Fruit fly (Drosophila melanogaster): ENCODE results near the gene CG14154.

DNA sequence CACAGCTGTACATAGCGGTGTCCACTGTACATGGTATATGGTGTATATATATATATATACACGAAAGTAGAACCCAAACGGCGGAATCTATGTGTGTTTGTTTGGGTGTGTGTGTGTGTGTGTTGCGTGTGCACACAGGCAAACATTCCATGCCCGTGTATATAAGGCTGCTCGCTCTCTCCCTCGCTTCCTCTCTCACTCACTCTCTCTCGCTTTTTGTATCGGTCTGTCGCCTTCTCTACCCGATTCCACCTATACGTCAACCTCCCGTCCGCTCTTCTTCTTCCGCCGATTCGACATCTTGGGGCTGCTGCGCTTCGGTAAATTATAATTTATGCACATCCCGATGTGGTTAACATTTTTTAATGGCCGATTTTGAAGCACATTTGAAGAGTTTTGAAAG lies 32.5 kb downstream of the CG14154 start:
- TF ChIP-seq Myc (optimal IDR thresholded peaks at IDR 0.05) (no peak), h (optimal IDR thresholded peaks at IDR 0.05) (no peak), Sin3A (optimal IDR thresholded peaks at IDR 0.05) (no peak), psq (optimal IDR thresholded peaks at IDR 0.05) (no peak)
